Worm (Caenorhabditis elegans) whole organism, midembryonic: ENCODE measurements around the gene cutl-27.

Source experiments
- T22C8.4 ChIP-seq: fragments of 200-800 bp; sonication (Bioruptor generic); IDR thresholded peaks from 2 replicates; pipeline ENCODE4 v1.3.6; 2022; ENCODE audit warnings: missing genetic modification characterization, missing compliant biosample characterization
- cog-1 ChIP-seq: sonication (generic microtip); optimal IDR thresholded peaks from 2 replicates; lab custom pipeline; 2016; ENCODE audit warnings: missing genetic modification characterization, missing compliant biosample characterization
- flt-1 ChIP-seq: fragments of 200-800 bp; sonication (Bioruptor generic); IDR thresholded peaks from 2 replicates; pipeline ENCODE4 v1.3.6; 2022; ENCODE audit warnings: missing genetic modification characterization, missing compliant biosample characterization
- klf-2 ChIP-seq: fragments of 200-800 bp; sonication (Bioruptor generic); conservative IDR thresholded peaks from 2 replicates; pipeline ENCODE4 v1.3.6; 2022; ENCODE audit warnings: missing genetic modification reagents, missing genetic modification characterization, missing compliant biosample characterization
- med-1 ChIP-seq: sonication (generic microtip); optimal IDR thresholded peaks from 2 replicates; lab custom pipeline; 2017; ENCODE audit warnings: missing genetic modification characterization, mild to moderate bottlenecking, missing compliant biosample characterization, antibody characterized with exemption, missing genetic modification reagents; ENCODE audit not compliant: insufficient read depth
- ref-1 ChIP-seq: fragments of 200-800 bp; sonication (Bioruptor generic); conservative IDR thresholded peaks from 2 replicates; pipeline ENCODE4 v1.3.6; 2022; ENCODE audit warnings: missing genetic modification reagents, missing genetic modification characterization, missing compliant biosample characterization
- tab-1 ChIP-seq: fragments of 200-800 bp; sonication (Bioruptor generic); IDR thresholded peaks from 2 replicates; pipeline ENCODE4 v1.3.6; 2022; ENCODE audit warnings: missing genetic modification characterization, missing compliant biosample characterization
- ztf-23 ChIP-seq: fragments of 200-800 bp; sonication (Bioruptor generic); IDR thresholded peaks from 2 replicates; pipeline ENCODE4 v1.3.6; 2022; ENCODE audit warnings: missing genetic modification reagents, missing genetic modification characterization, missing compliant biosample characterization
- ztf-29 ChIP-seq: fragments of 200-800 bp; sonication (Bioruptor generic); IDR thresholded peaks from 2 replicates; pipeline ENCODE4 v1.3.6; 2022; ENCODE audit warnings: missing genetic modification reagents, missing genetic modification characterization, missing compliant biosample characterization

cutl-27 gene

DNA sequence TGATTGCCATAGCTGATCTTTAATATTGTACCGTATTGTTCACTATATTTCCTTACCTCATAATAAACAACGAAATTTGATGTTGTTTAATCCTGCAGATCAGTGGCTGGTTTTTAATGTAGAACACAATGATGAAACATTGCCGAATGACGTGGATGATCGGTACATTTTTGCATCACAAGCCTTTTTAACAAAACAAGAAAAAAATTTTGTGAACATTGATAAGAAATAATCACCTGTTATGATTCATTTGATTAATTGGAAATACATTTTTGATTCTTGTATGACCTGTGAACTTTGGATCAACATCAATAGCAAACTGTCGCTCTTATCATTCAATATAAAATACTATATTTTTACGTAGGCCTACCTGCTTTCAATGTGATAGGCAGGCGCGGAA lies 24.5 kb downstream of the cutl-27 start:
- TF ChIP-seq ztf-29 (GFP tag; lab: Robert Waterston, UW), result no peak
- no peak for TF ChIP-seq tab-1
- no peak for TF ChIP-seq med-1 (GFP tag; lab: Kevin White, UChicago)
- TF ChIP-seq ref-1 (GFP tag; lab: Robert Waterston, UW), result no peak

- TF ChIP-seq med-1 (GFP tag; lab: Kevin White, UChicago) (no peak), ztf-23 (GFP tag; lab: Robert Waterston, UW) (no peak), tab-1 (no peak), cog-1 (no peak)
Observed at ce11 chrIV:11903676-11904075, 25.3 kb downstream of the cutl-27 start.

DNA sequence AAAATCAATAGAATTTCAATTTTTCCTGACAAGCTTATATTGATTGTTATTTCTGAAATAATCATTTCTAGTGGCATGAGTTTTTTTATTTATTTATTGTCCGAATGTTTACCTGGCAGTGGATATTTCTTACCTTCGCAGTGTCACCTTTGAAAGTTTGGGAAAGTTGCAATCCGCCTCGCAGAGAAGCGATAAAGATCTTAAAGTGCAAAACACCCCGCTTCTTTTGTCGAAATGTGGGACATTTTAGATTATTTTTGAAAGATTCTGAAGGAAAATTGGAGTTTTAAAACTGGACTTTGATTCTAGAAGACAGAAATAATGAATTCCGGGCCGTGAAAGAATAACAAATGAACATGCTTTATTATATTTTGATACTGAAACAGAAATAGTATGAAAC lies 30.4 kb downstream of the cutl-27 start:
- TF ChIP-seq flt-1 (GFP tag; lab: Robert Waterston, UW) (no peak), ref-1 (GFP tag; lab: Robert Waterston, UW) (no peak), ztf-23 (GFP tag; lab: Robert Waterston, UW) (no peak), T22C8.4 (no peak), tab-1 (no peak), klf-2 (no peak)

- TF ChIP-seq ztf-23 (GFP tag; lab: Robert Waterston, UW), result no peak
- no peak for TF ChIP-seq flt-1 (GFP tag; lab: Robert Waterston, UW)
- no peak for TF ChIP-seq tab-1
- TF ChIP-seq klf-2, result no peak
- no peak for TF ChIP-seq T22C8.4
- no peak for TF ChIP-seq ref-1 (GFP tag; lab: Robert Waterston, UW)
- no peak for TF ChIP-seq med-1 (GFP tag; lab: Kevin White, UChicago)
- no peak for TF ChIP-seq cog-1
- no peak for TF ChIP-seq ztf-29 (GFP tag; lab: Robert Waterston, UW)
Observed at ce11 chrIV:11911723-11912122, 33.4 kb downstream of the cutl-27 start, which contains the start of gene VZK822L.2. TSS of gene VZK822L.2 (plus strand) at chrIV:11912023.

ce11 chrIV:11913295-11913940 lies 35.1 kb downstream of the cutl-27 start:
- TF ChIP-seq T22C8.4 (no peak), ref-1 (GFP tag; lab: Robert Waterston, UW) (no peak), med-1 (GFP tag; lab: Kevin White, UChicago) (no peak), ztf-23 (GFP tag; lab: Robert Waterston, UW) (no peak), klf-2 (no peak), tab-1 (no peak), flt-1 (GFP tag; lab: Robert Waterston, UW) (no peak), cog-1 (no peak), ztf-29 (GFP tag; lab: Robert Waterston, UW) (no peak)

ce11 chrIV:11914260-11914836 lies 36.0 kb downstream of the cutl-27 start:
- no peak for TF ChIP-seq ref-1 (GFP tag; lab: Robert Waterston, UW)
- no peak for TF ChIP-seq flt-1 (GFP tag; lab: Robert Waterston, UW)
- TF ChIP-seq klf-2, result no peak
- no peak for TF ChIP-seq cog-1
- no peak for TF ChIP-seq T22C8.4
- TF ChIP-seq ztf-23 (GFP tag; lab: Robert Waterston, UW), result no peak
- TF ChIP-seq tab-1, result no peak
- TF ChIP-seq med-1 (GFP tag; lab: Kevin White, UChicago), result no peak
- no peak for TF ChIP-seq ztf-29 (GFP tag; lab: Robert Waterston, UW)

DNA sequence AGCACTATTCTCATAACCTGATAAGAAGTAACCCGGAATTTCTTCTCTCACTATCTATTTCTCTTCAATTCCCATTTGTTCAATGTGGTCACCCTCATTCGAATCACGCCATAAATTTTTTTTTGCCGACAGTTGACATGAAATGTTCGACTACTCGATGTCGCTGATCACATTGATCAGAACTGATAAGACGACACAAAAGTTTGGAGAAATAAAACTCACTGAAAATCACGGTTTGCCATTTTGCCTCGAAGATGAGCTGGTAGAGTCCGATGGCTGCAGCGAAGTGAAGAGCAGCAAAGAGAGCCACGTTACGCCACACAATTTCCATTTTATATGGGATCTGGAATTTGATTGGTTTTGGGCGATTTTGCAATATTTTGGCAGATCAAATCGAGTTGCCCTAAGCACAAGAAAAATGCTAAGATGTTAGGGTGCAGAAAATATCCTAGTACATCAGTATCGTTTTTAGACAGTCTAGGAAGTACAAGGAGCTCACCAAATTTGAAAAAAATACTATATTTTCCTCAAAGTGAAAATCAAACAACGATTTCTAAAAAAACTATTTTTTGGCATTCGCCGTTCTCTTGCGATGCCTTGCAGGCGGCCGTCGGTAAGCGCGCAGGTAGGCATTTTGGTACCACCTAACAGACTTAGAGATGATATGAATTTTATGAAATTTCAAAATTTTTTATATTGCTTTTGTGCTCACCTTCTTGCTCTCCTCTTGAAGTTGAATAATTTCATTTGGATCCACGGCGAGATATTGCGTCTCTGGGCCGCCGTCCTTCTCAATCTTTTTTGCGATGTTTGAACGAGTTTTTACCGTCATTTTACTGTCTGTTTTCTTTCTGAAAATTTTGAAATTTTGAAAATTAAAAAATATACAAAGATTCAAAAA lies 36.7 kb downstream of the cutl-27 start, which contains the start of gene fat-6:
TSS of gene fat-6 (minus strand) at position 851 of the 901 bp plus-strand sequence.
- TF ChIP-seq klf-2 (no peak), T22C8.4 (no peak), ztf-23 (GFP tag; lab: Robert Waterston, UW) (no peak), flt-1 (GFP tag; lab: Robert Waterston, UW) (no peak), med-1 (GFP tag; lab: Kevin White, UChicago) (no peak), tab-1 (no peak), cog-1 (no peak), ref-1 (GFP tag; lab: Robert Waterston, UW) (no peak)

- TF ChIP-seq ref-1 (GFP tag; lab: Robert Waterston, UW) (no peak), T22C8.4 (no peak), flt-1 (GFP tag; lab: Robert Waterston, UW) (no peak), klf-2 (no peak), ztf-23 (GFP tag; lab: Robert Waterston, UW) (no peak), tab-1 (no peak), med-1 (GFP tag; lab: Kevin White, UChicago) (no peak), cog-1 (no peak), ztf-29 (GFP tag; lab: Robert Waterston, UW) (no peak)
Observed at ce11 chrIV:11915768-11916453, 37.6 kb downstream of the cutl-27 start, which contains the start of gene ZK822.9. TSS of gene ZK822.9 (plus strand) at chrIV:11915947.

- TF ChIP-seq med-1 (GFP tag; lab: Kevin White, UChicago) (no peak), ztf-29 (GFP tag; lab: Robert Waterston, UW) (no peak), klf-2 (no peak), tab-1 (no peak), cog-1 (no peak), ztf-23 (GFP tag; lab: Robert Waterston, UW) (no peak), flt-1 (GFP tag; lab: Robert Waterston, UW) (no peak), ref-1 (GFP tag; lab: Robert Waterston, UW) (no peak), T22C8.4 (no peak)
Observed at ce11 chrIV:11916907-11917306, 38.6 kb downstream of the cutl-27 start, which contains the start of gene ZK822.10. TSS of gene ZK822.10 (plus strand) at chrIV:11917137.
